Fruit fly (Drosophila melanogaster): ENCODE measurements around the gene Bicra.

Bicra gene

DNA sequence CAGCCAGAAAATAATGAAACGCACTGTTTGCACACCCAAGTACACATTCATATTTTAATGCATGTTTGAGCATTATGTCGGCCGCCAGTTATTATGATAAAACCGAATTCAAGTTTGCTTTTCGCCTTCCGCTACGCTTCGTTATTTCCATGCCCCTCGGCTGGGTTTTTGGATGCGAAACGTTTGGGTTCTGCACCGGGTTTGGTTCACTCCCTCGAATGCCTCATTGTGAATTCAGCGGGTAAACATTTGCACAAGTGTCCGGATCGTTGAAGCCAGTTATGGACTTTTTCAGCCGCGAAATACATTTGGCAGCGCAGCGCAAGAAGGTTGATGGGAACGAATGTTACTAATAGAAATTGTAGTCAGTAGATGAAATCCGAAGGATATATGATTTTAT is 8.3 kb downstream of the Bicra start:
- TF ChIP-seq pan (optimal IDR thresholded peaks at IDR 0.05), result no peak
- TF ChIP-seq CG8478 (optimal IDR thresholded peaks at IDR 0.05), result no peak
- TF ChIP-seq usp (GFP tag; optimal IDR thresholded peaks at IDR 0.05), result no peak
- no peak for TF ChIP-seq psq (optimal IDR thresholded peaks at IDR 0.05)
- no peak for TF ChIP-seq Dll (optimal IDR thresholded peaks at IDR 0.05)
- no peak for TF ChIP-seq EcR (GFP tag; optimal IDR thresholded peaks at IDR 0.05)

DNA sequence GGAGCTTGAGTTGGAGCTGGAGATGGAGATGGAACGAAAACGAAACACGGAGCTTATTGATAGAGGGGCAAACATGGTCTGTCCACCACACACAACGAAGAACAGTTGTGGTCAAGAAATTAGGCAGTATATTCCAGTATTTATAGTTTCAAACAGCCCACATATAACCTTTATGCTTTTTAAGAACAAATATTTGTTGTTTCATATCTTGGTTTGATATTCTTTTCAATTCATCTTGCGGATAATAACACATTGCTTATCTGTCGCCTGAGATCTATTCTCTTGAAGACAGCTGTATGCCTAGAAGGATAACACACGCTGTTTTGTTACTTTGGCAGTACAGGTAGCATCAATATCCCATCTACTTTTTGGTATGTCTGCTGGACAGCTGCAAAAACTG is 10.0 kb downstream of the Bicra start:
- TF ChIP-seq EcR (GFP tag; optimal IDR thresholded peaks at IDR 0.05) (no peak), Dll (optimal IDR thresholded peaks at IDR 0.05) (no peak), CG8478 (optimal IDR thresholded peaks at IDR 0.05) (no peak), psq (optimal IDR thresholded peaks at IDR 0.05) (no peak), pan (optimal IDR thresholded peaks at IDR 0.05) (no peak), usp (GFP tag; optimal IDR thresholded peaks at IDR 0.05) (no peak)

DNA sequence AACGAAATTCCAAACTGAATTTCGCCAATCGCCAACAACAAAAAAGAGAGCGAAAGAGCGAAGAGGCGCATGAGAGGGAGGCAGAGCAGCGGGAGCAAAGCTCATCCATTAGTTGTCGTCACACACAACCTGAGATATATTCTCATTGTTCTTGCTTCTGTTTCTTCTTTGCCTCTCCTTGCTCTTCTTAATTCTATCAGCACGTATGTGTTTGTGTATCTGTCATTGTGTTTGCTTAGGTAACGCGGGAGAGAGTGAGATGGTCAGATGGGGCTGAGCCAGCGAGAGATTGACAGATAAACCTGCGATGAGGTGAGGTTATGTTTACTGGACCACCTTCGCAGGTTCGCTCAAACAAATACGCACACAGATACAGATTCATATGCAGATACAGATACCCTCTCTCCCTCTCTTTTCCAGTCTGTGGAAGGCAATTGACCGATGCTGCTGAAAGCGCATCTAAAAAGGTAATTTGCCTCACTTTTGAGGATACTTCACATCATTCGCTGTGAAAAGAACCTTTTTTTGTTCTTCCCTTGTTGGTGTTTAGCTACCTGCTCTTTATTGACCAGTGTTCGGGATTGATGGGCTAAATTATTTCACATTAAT is 11.3 kb downstream of the Bicra start:
- TF ChIP-seq CG8478 (optimal IDR thresholded peaks at IDR 0.05) (no peak), Dll (optimal IDR thresholded peaks at IDR 0.05) (no peak), EcR (GFP tag; optimal IDR thresholded peaks at IDR 0.05) (peak in 1 of 2 experiments; percentile 0)

DNA sequence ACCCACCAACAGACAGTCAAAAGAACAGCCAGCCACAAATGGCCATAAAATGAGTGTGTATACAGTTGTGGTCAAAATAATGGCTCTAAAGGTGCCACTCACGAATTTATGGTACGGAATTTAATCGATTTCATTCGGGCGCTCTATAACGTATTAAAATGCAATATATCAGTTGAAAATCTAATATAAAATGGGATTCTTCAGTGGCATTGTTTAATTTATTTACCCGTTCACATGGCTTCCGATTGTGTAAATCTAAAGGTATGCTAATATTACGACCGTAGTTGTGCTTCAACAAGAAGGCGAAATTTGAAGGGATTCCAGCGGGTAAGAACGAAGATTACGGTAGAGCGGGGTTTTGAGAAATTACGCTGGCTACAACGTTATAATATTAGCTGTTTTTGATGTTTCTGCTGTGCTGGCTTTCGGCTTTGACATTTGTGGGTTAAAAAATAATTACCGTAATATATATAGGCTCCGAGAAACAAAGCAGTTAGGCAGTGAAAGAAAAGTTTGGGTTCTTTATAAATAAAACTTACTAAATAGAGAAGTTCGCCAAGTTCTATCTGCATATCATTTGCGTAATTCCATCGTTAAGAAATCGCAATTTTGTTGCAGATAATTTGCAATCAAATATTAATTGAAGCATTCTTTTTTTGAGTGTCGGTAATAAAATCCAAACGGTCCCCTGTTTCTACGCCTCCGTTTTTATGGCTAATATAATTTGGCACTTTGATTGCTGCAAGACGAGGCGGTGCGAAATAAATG is 13.0 kb downstream of the Bicra start:
- TF ChIP-seq usp (GFP tag; optimal IDR thresholded peaks at IDR 0.05), result no peak
- no peak for TF ChIP-seq psq (optimal IDR thresholded peaks at IDR 0.05)
- TF ChIP-seq pan (optimal IDR thresholded peaks at IDR 0.05), result no peak
- no peak for TF ChIP-seq Dll (optimal IDR thresholded peaks at IDR 0.05)

DNA sequence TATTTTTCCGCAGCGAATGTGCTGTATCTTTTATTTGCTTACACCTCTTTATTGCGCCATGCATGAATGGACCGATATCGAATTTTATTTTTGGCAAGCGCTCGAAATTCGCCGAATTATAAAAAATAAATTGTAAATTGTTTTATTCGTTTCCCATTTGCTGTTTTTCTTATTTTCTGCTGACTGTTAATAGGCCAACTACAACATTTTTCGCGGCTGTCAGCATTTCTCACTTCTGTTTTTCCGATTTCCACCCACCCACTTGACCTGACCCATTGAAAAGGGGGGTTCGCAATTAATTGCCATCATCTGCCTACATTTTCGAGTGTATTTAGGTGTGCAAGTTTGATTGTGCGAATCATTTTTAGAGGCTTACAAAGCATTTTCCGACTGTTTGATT is 13.8 kb downstream of the Bicra start:
- no peak for TF ChIP-seq EcR (GFP tag; optimal IDR thresholded peaks at IDR 0.05)
- no peak for TF ChIP-seq psq (optimal IDR thresholded peaks at IDR 0.05)
- TF ChIP-seq Dll (optimal IDR thresholded peaks at IDR 0.05), result no peak
- no peak for TF ChIP-seq pan (optimal IDR thresholded peaks at IDR 0.05)
- TF ChIP-seq usp (GFP tag; optimal IDR thresholded peaks at IDR 0.05), result no peak
- no peak for TF ChIP-seq CG8478 (optimal IDR thresholded peaks at IDR 0.05)

DNA sequence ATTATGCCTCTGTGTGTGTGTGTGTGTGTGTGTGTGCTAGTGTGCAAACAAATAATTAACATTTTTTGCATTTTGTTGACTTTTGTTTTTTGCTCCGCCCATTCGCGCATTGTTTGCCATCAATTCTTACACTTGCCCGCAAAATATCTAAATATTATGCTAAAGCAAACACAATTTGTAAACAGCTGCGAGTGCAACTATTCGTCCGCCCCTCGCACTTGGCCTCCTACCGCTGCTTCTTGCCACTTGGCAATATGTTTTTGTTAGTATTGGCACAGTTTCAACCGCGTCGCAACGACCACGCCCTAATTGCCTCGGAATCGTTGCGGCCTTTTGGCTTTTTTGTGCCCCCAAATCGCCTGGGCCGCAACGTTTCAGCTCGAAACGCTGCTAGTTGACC is 14.7 kb downstream of the Bicra start:
- TF ChIP-seq Dll (optimal IDR thresholded peaks at IDR 0.05) (no peak), usp (GFP tag; optimal IDR thresholded peaks at IDR 0.05) (no peak), pan (optimal IDR thresholded peaks at IDR 0.05) (no peak), CG8478 (optimal IDR thresholded peaks at IDR 0.05) (no peak)

DNA sequence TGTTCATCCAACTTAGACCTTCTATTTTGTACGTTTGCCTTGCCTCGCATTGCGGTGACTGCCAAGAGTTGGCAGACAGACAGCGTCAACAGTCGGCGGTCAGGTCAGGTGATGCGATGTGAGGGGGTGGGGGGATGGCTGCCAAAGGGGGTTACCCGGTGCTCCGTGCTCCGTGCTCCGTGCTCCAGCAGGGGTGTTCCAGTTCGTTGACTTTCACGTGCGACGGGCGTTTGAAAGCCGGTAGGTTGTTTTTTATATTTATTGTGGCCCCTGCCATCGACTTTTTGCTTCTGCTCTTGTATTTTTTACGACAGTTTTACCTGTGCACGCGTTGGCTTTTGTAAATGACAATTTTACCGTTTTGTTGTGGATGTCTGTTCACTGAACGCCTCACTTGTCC is 19.2 kb downstream of the Bicra start:
- TF ChIP-seq psq (optimal IDR thresholded peaks at IDR 0.05) (no peak), Dll (optimal IDR thresholded peaks at IDR 0.05) (no peak), pan (optimal IDR thresholded peaks at IDR 0.05) (no peak), CG8478 (optimal IDR thresholded peaks at IDR 0.05) (no peak), usp (GFP tag; optimal IDR thresholded peaks at IDR 0.05) (no peak), EcR (GFP tag; optimal IDR thresholded peaks at IDR 0.05) (no peak)

DNA sequence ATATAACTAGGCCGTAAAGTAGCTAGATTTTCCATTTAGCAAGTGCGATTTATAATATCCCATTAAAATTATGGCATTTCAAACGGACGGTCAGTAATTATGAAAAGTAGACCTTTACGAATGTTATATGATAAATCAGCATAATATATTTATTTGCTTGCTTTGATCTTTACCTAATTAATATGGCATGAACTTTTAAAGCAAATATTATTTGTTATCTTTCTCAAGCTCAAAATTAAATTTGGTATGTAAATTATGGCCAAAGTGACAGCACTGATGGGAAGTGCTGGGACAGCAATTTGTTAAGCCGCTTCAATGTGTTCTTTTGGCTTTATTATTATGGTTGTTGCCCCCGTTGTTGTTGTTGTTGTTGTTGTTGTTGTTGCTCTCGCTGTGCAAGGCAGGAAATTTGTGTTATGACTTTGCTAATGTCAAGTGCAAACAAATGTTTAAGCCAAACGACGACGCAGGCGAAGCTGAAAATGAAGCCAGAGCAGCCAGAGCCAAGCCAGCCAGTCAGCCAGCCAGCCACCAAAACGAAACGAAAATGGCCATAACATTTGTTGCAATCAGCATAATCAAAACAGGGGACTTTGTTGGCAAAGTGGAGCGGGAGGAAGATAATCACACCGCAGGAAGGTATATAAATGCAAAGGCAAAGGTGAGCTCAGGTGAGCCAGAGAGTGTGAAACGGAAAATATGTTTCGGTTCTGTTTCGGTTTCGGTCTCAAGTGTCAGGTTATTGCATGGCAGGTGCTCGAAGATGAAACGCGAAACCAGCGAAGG is 19.9 kb downstream of the Bicra start:
- TF ChIP-seq Dll (optimal IDR thresholded peaks at IDR 0.05) (no peak), usp (GFP tag; optimal IDR thresholded peaks at IDR 0.05) (no peak), CG8478 (optimal IDR thresholded peaks at IDR 0.05) (no peak), pan (optimal IDR thresholded peaks at IDR 0.05) (no peak), EcR (GFP tag; optimal IDR thresholded peaks at IDR 0.05) (no peak), psq (optimal IDR thresholded peaks at IDR 0.05) (no peak)

DNA sequence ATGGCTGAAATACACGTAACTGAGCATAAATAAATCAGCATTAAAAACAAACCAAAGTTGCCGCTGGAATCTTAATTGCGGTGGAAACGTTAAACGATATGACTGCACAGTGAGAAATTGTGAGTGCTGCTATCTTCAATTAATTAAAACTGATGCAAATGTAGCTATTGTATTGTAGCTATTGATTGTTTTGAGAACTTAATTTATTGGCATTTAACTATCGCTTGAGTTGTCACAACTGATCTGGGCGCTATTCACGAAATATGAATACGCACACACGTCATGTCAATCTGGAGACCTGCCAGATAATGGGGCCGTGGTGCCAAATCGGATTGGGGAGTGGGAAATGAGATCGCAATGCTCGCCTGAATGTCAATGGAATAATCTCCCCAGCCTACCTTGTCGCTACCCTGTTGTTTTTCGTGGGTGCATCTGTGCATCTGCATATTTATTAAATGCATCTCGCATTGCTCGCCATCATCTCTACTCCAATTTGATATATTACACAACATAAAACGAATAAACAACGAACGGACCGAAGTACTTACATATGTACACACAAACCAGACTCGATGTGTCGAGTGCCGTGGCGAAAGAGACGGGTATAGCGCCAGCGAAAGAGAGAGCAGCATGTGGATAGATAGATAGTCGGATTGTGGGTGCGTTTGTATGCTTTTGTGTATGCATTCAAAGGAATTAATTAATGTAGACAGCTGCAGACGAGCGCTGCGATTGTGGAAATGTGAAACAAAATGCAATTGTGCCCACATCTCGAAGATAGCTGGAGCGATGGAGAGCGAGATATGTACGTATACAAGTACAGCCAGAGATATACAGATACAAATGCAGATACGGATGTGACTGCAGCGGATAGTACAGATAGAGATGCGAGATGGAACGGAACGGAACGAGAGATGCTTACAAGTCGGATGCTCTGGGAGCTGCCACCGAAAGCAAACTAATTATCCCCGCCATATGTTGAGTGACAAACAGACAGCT is 20.9 kb downstream of the Bicra start:
- TF ChIP-seq CG8478 (optimal IDR thresholded peaks at IDR 0.05) (no peak), pan (optimal IDR thresholded peaks at IDR 0.05) (no peak), usp (GFP tag; optimal IDR thresholded peaks at IDR 0.05) (no peak), EcR (GFP tag; optimal IDR thresholded peaks at IDR 0.05) (no peak), psq (optimal IDR thresholded peaks at IDR 0.05) (no peak), Dll (optimal IDR thresholded peaks at IDR 0.05) (no peak)

DNA sequence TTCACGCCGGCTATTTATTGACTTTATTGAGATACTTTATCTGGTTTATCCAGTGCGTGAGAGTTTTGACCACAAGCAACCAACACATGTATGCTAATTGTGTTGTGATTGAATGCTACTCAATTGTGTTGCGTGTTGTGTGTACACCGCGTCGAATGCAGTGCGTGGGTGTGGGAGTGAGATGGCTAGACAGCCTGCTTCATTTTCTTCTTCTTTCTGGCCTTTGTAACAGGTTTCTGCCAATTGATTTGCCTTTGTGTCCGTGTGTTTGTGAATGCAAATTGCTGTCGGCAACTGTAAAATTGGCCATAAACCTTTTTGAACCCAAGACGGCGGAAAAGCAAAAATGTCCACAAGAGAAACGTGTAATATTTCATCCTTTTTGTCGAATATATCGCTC is 24.1 kb downstream of the Bicra start:
- TF ChIP-seq psq (optimal IDR thresholded peaks at IDR 0.05) (no peak), usp (GFP tag; optimal IDR thresholded peaks at IDR 0.05) (no peak), EcR (GFP tag; optimal IDR thresholded peaks at IDR 0.05) (no peak), pan (optimal IDR thresholded peaks at IDR 0.05) (no peak), Dll (optimal IDR thresholded peaks at IDR 0.05) (no peak), CG8478 (optimal IDR thresholded peaks at IDR 0.05) (no peak)

DNA sequence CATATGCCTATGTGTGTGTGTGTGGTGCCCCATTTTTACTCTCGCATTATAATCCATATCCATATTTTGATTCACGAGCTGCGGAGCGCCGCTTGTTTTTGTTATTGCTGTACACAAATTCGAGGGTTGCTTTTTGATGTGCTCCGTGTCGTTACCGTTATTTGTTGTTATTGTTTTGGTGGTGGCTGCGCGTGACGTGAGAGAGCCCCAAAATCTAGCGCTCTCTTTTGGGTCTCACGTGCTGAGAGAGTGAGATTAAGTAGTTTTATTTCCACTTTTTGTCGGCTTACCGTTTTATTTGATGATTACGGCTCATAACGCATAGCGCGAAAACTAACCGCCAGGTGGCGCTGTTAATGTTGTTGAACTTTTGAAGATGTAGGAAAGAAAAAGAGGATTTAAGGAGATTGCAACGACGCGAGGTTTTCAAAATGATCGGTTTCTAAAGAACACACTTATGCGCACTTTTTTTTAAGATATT is 24.5 kb downstream of the Bicra start:
- TF ChIP-seq usp (GFP tag; optimal IDR thresholded peaks at IDR 0.05), result no peak
- no peak for TF ChIP-seq pan (optimal IDR thresholded peaks at IDR 0.05)
